Worm (Caenorhabditis elegans): Measurements from ENCODE around the gene Y43F8B.11.

- TF ChIP-seq nhr-25 (tag; optimal IDR thresholded peaks at IDR 0.05; ENCODE audit: borderline replicate concordance, insufficient read depth) = no peak
- TF ChIP-seq unc-130 (GFP tag; optimal IDR thresholded peaks at IDR 0.05) = no peak
- TF ChIP-seq hlh-11 (tag; optimal IDR thresholded peaks at IDR 0.05) = no peak
- TF ChIP-seq Y5F2A.4 (GFP tag; optimal IDR thresholded peaks at IDR 0.05) = no peak
- no peak for TF ChIP-seq snpc-4 (tag; optimal IDR thresholded peaks at IDR 0.05)
- TF ChIP-seq unc-62 (GFP tag; optimal IDR thresholded peaks at IDR 0.05 in 1 of 2) = no peak
- TF ChIP-seq unc-62 (tag; optimal IDR thresholded peaks at IDR 0.05) = no peak
- no peak for TF ChIP-seq ama-1 (optimal IDR thresholded peaks at IDR 0.05)
- TF ChIP-seq F10B5.3 (tag; optimal IDR thresholded peaks at IDR 0.05) = no peak
- no peak for TF ChIP-seq lin-13 (GFP tag; optimal IDR thresholded peaks at IDR 0.05)
- no peak for TF ChIP-seq nhr-11 (tag; optimal IDR thresholded peaks at IDR 0.05)
- TF ChIP-seq nhr-237 (tag; optimal IDR thresholded peaks at IDR 0.05) = no peak
Measured at ce11 chrV:19433806-19434437, 36.6 kb upstream of the Y43F8B.11 start, which contains the start of gene C25F9.16.

Measured in whole organism, L4 larva.